Worm (Caenorhabditis elegans): ENCODE measurements around the gene bet-2.
A peak's percentile ranks its signal among the peaks of the same experiment; 100 is the strongest.

bet-2 gene

ce11 chrX:10541789-10542188 is 27.3 kb upstream of the bet-2 start:
- no peak for TF ChIP-seq nhr-23 (tag; optimal IDR thresholded peaks at IDR 0.05)
- TF ChIP-seq elt-3 (tag; optimal IDR thresholded peaks at IDR 0.05): no peak
- no peak for TF ChIP-seq aly-2 (tag; optimal IDR thresholded peaks at IDR 0.05)
- no peak for TF ChIP-seq zag-1 (tag; optimal IDR thresholded peaks at IDR 0.05)
- no peak for TF ChIP-seq snpc-4 (tag; optimal IDR thresholded peaks at IDR 0.05)
- TF ChIP-seq crh-2 (tag; optimal IDR thresholded peaks at IDR 0.05): no peak
- TF ChIP-seq sma-9 (GFP tag; optimal IDR thresholded peaks at IDR 0.05): no peak
- no peak for TF ChIP-seq sma-9 (tag; optimal IDR thresholded peaks at IDR 0.05)
- no peak for TF ChIP-seq fos-1 (tag; optimal IDR thresholded peaks at IDR 0.05)
- TF ChIP-seq ama-1 (optimal IDR thresholded peaks at IDR 0.05): no peak
- TF ChIP-seq lin-13 (GFP tag; optimal IDR thresholded peaks at IDR 0.05): no peak
- no peak for TF ChIP-seq F13H6.1 (tag; optimal IDR thresholded peaks at IDR 0.05)
- no peak for TF ChIP-seq unc-39 (tag; optimal IDR thresholded peaks at IDR 0.05)

ce11 chrX:10542313-10543048 is 26.6 kb upstream of the bet-2 start, which contains the start of the genes F59F5.3 and F59F5.4:
TSS of gene F59F5.3 (minus strand) at chrX:10542413.
TSS of gene F59F5.4 (plus strand) at chrX:10542998.
- TF ChIP-seq fos-1 (tag; optimal IDR thresholded peaks at IDR 0.05): peak; percentile 24
- no peak for TF ChIP-seq ztf-1 (GFP tag; conservative IDR thresholded peaks at IDR 0.05)

ce11 chrX:10545716-10546115 is 23.4 kb upstream of the bet-2 start, which contains the start of gene F59F5.5:
TSS of gene F59F5.5 (plus strand) at chrX:10546016.
- TF ChIP-seq ama-1 (optimal IDR thresholded peaks at IDR 0.05) (no peak), snpc-4 (tag; optimal IDR thresholded peaks at IDR 0.05) (no peak), lsy-2 (tag; optimal IDR thresholded peaks at IDR 0.05) (no peak), sem-4 (tag; optimal IDR thresholded peaks at IDR 0.05) (no peak), lin-13 (GFP tag; optimal IDR thresholded peaks at IDR 0.05) (no peak), ztf-4 (tag; optimal IDR thresholded peaks at IDR 0.05) (no peak), nhr-129 (tag; optimal IDR thresholded peaks at IDR 0.05) (no peak), mbf-1 (tag; optimal IDR thresholded peaks at IDR 0.05) (no peak), nhr-11 (tag; optimal IDR thresholded peaks at IDR 0.05) (no peak), aly-2 (tag; optimal IDR thresholded peaks at IDR 0.05) (no peak), unc-39 (tag; optimal IDR thresholded peaks at IDR 0.05) (no peak), peb-1 (tag; optimal IDR thresholded peaks at IDR 0.05) (no peak), nhr-12 (tag; optimal IDR thresholded peaks at IDR 0.05) (no peak), mab-5 (tag; optimal IDR thresholded peaks at IDR 0.05) (no peak), nhr-25 (tag; optimal IDR thresholded peaks at IDR 0.05) (no peak), lin-11 (tag; optimal IDR thresholded peaks at IDR 0.05) (no peak), nhr-21 (tag; optimal IDR thresholded peaks at IDR 0.05) (no peak)

- no peak for TF ChIP-seq ztf-4 (tag; optimal IDR thresholded peaks at IDR 0.05)
- no peak for TF ChIP-seq lsy-2 (tag; optimal IDR thresholded peaks at IDR 0.05)
- no peak for TF ChIP-seq ceh-82 (tag; optimal IDR thresholded peaks at IDR 0.05)
These were observed 16.0 kb upstream of the bet-2 start for ce11 chrX:10553048-10553447.

ce11 chrX:10555189-10555964 is 13.7 kb upstream of the bet-2 start, which contains the start of gene syd-2:
TSS of gene syd-2 (minus strand) at chrX:10555239.
- TF ChIP-seq nhr-6 (tag; optimal IDR thresholded peaks at IDR 0.05) (peak; percentile 18), zag-1 (tag; optimal IDR thresholded peaks at IDR 0.05) (peak; percentile 83), unc-55 (GFP tag; optimal IDR thresholded peaks at IDR 0.05) (peak; percentile 44), lsy-2 (tag; optimal IDR thresholded peaks at IDR 0.05) (peak; percentile 56 to 69), lin-11 (tag; optimal IDR thresholded peaks at IDR 0.05) (peak; percentile 67), peb-1 (tag; optimal IDR thresholded peaks at IDR 0.05) (no peak), unc-39 (tag; optimal IDR thresholded peaks at IDR 0.05) (no peak), nhr-11 (tag; optimal IDR thresholded peaks at IDR 0.05) (peak; percentile 51), nhr-25 (tag; optimal IDR thresholded peaks at IDR 0.05) (no peak), fos-1 (tag; optimal IDR thresholded peaks at IDR 0.05) (peak; percentile 65), egl-27 (tag; optimal IDR thresholded peaks at IDR 0.05) (peak; percentile 65), F13H6.1 (tag; optimal IDR thresholded peaks at IDR 0.05) (peak; percentile 96), nhr-12 (tag; optimal IDR thresholded peaks at IDR 0.05) (no peak), sma-9 (GFP tag; optimal IDR thresholded peaks at IDR 0.05) (peak; percentile 54), sma-9 (tag; optimal IDR thresholded peaks at IDR 0.05) (no peak), ztf-1 (GFP tag; conservative IDR thresholded peaks at IDR 0.05) (no peak), Y55F3AM.14 (GFP tag; optimal IDR thresholded peaks at IDR 0.05) (peak; percentile 76), mbf-1 (tag; optimal IDR thresholded peaks at IDR 0.05) (no peak), dmd-4 (tag; optimal IDR thresholded peaks at IDR 0.05) (no peak), gmeb-1 (tag; optimal IDR thresholded peaks at IDR 0.05) (no peak), nhr-129 (tag; optimal IDR thresholded peaks at IDR 0.05) (peak; percentile 93), lin-39 (tag; optimal IDR thresholded peaks at IDR 0.05) (peak; percentile 81), mdl-1 (tag; optimal IDR thresholded peaks at IDR 0.05) (peak; percentile 40 to 75), aly-2 (tag; optimal IDR thresholded peaks at IDR 0.05) (no peak), skn-1 (tag; optimal IDR thresholded peaks at IDR 0.05) (no peak), elt-1 (tag; optimal IDR thresholded peaks at IDR 0.05) (no peak), ztf-4 (tag; optimal IDR thresholded peaks at IDR 0.05) (no peak), blmp-1 (tag; optimal IDR thresholded peaks at IDR 0.05; ENCODE audit: insufficient read depth) (peak; percentile 22), nhr-23 (tag; optimal IDR thresholded peaks at IDR 0.05) (no peak), lin-13 (GFP tag; optimal IDR thresholded peaks at IDR 0.05) (peak; percentile 55), unc-62 (GFP tag; optimal IDR thresholded peaks at IDR 0.05) (no peak)

Measured in whole organism, L2 larva.